Worm (Caenorhabditis elegans) whole organism, L3 larva: Measurements from ENCODE around the gene T05C12.9.

Experiments used
- ama-1 ChIP-seq: fragments of 150-350 bp; optimal IDR thresholded peaks from 2 replicates; lab custom pipeline; 2018
- ceh-82 ChIP-seq: fragments of 150-350 bp; optimal IDR thresholded peaks from 2 replicates; lab custom pipeline; 2014; ENCODE audit warnings: missing biosample characterization, missing genetic modification characterization
- daf-12 ChIP-seq: fragments of 150-350 bp; optimal IDR thresholded peaks from 2 replicates; lab custom pipeline; 2014; ENCODE audit warnings: missing biosample characterization, missing genetic modification reagents, missing genetic modification characterization
- elt-3 ChIP-seq, 3 experiments: fragments of 150-350 bp in 1 of 3; sonication (generic microtip) in 2 of 3; optimal IDR thresholded peaks; 2 replicates in 2 of 3; 4 replicates in 1 of 3; lab custom pipeline; 2014 to 2017; ENCODE audit warnings: missing biosample characterization in 3 of 3, missing genetic modification characterization in 3 of 3
- fkh-10 ChIP-seq: sonication (generic microtip); optimal IDR thresholded peaks from 2 replicates; lab custom pipeline; 2017; ENCODE audit warnings: missing biosample characterization, missing genetic modification reagents, missing genetic modification characterization
- fos-1 ChIP-seq: fragments of 150-350 bp; optimal IDR thresholded peaks from 2 replicates; lab custom pipeline; 2014; ENCODE audit warnings: missing biosample characterization, missing genetic modification characterization
- lin-15B ChIP-seq: fragments of 150-350 bp; optimal IDR thresholded peaks from 2 replicates; lab custom pipeline; 2014; ENCODE audit warnings: missing biosample characterization, missing genetic modification characterization
- nhr-237 ChIP-seq: fragments of 150-350 bp; optimal IDR thresholded peaks from 2 replicates; lab custom pipeline; 2014; ENCODE audit warnings: missing biosample characterization, missing genetic modification characterization
- nhr-25 ChIP-seq: sonication (generic microtip); optimal IDR thresholded peaks from 2 replicates; lab custom pipeline; 2017; ENCODE audit warnings: missing biosample characterization, missing genetic modification characterization
- nhr-76 ChIP-seq: fragments of 150-350 bp; sonication (generic microtip); optimal IDR thresholded peaks from 5 replicates; lab custom pipeline; 2014; ENCODE audit warnings: missing biosample characterization, missing genetic modification characterization
- nhr-77 ChIP-seq: fragments of 150-350 bp; optimal IDR thresholded peaks from 2 replicates; lab custom pipeline; 2014; ENCODE audit warnings: missing biosample characterization, missing genetic modification characterization
- tbx-2 ChIP-seq: sonication (generic microtip); optimal IDR thresholded peaks from 2 replicates; lab custom pipeline; 2016; ENCODE audit warnings: mild to moderate bottlenecking, missing genetic modification characterization, missing compliant biosample characterization
- unc-62 ChIP-seq: fragments of 150-350 bp; sonication (generic microtip); optimal IDR thresholded peaks from 4 replicates; lab custom pipeline; 2014; ENCODE audit warnings: missing biosample characterization, missing genetic modification reagents, missing genetic modification characterization
- zag-1 ChIP-seq: fragments of 150-350 bp; optimal IDR thresholded peaks from 2 replicates; lab custom pipeline; 2014; ENCODE audit warnings: missing biosample characterization, missing genetic modification characterization

DNA sequence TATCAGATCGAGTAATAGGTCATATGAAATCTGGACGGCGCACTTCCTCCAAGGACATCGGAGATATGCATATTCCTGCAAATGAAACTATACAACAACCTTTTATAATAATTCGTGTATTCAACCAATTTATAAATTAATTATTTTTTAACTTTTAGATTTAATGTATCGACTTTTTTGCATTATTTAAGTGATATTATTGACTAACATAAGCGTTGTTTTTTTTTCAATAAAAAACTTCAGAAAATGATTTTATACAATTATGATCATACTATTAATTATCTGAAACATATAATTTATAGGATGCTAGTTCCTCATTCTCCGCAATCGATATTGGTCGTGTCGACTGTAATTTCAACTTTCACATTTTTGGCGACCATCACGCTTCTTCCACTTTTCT lies 11.0 kb upstream of the T05C12.9 start, which contains the start of gene col-76:
- TF ChIP-seq ama-1 (lab: Kevin White, UChicago) (no peak), nhr-76 (tag; lab: Kevin White, UChicago) (no peak), ceh-82 (tag; lab: Kevin White, UChicago) (no peak), daf-12 (no peak), nhr-77 (tag; lab: Kevin White, UChicago) (no peak), zag-1 (no peak), unc-62 (GFP tag; lab: Kevin White, UChicago) (no peak), tbx-2 (tag; lab: Kevin White, UChicago) (no peak), fos-1 (tag; lab: Kevin White, UChicago) (no peak), fkh-10 (GFP tag; lab: Kevin White, UChicago) (no peak), lin-15B (no peak), elt-3 (tag; optimal IDR thresholded peaks at IDR 0.05; lab: Kevin White, UChicago) (no peak), nhr-237 (tag; lab: Kevin White, UChicago) (no peak), nhr-25 (tag; lab: Kevin White, UChicago) (no peak)
